Fruit fly (Drosophila melanogaster) whole organism, prepupa: ENCODE results near the gene CG31687.

ENCODE experiments used
- Blimp-1 ChIP-seq: fragments of 200-800 bp; sonication (Bioruptor generic); optimal IDR thresholded peaks from 3 replicates; lab custom pipeline; 2017; ENCODE audit warnings: missing biosample characterization, missing genetic modification characterization, mild to moderate bottlenecking, moderate library complexity, missing genetic modification reagents
- CG10631 ChIP-seq: fragments of 200-800 bp; sonication (Bioruptor generic); optimal IDR thresholded peaks from 2 replicates; lab custom pipeline; 2016; ENCODE audit warnings: missing biosample characterization, missing genetic modification characterization
- CG10669 ChIP-seq: fragments of 200-800 bp; sonication (Bioruptor generic); optimal IDR thresholded peaks from 3 replicates; lab custom pipeline; 2018; ENCODE audit warnings: missing biosample characterization, mild to moderate bottlenecking, missing genetic modification characterization, moderate library complexity
- CG11294 ChIP-seq: fragments of 200-800 bp; sonication (Bioruptor generic); IDR thresholded peaks from 2 replicates; pipeline ENCODE4 v1.3.6; 2022; ENCODE audit warnings: missing biosample characterization, missing genetic modification characterization
- CG11902 ChIP-seq: fragments of 200-800 bp; sonication (Bioruptor generic); optimal IDR thresholded peaks from 3 replicates; lab custom pipeline; 2016; ENCODE audit warnings: missing biosample characterization, missing genetic modification characterization
- CG15336 ChIP-seq: fragments of 200-800 bp; sonication (Bioruptor generic); IDR thresholded peaks from 2 replicates; pipeline ENCODE4 v1.3.6; 2022; ENCODE audit warnings: missing biosample characterization, missing genetic modification characterization
- CG1621 ChIP-seq: fragments of 200-800 bp; sonication (Bioruptor generic); optimal IDR thresholded peaks from 3 replicates; lab custom pipeline; 2018; ENCODE audit warnings: missing biosample characterization, mild to moderate bottlenecking, missing genetic modification characterization
- CG3032 ChIP-seq: fragments of 200-800 bp; optimal IDR thresholded peaks from 2 replicates; lab custom pipeline; 2019; ENCODE audit warnings: missing biosample characterization, mild to moderate bottlenecking, missing genetic modification characterization, moderate library complexity
- CG34406 ChIP-seq: fragments of 200-800 bp; sonication (Bioruptor generic); optimal IDR thresholded peaks from 3 replicates; lab custom pipeline; 2016; ENCODE audit warnings: missing biosample characterization, missing genetic modification characterization
- CG3919 ChIP-seq: fragments of 200-800 bp; sonication (Bioruptor generic); optimal IDR thresholded peaks from 3 replicates; lab custom pipeline; 2016; ENCODE audit warnings: missing biosample characterization, missing genetic modification characterization
- CG6163 ChIP-seq: fragments of 200-800 bp; sonication (Bioruptor generic); IDR thresholded peaks from 3 replicates; pipeline ENCODE4 v1.3.6; 2022; ENCODE audit warnings: missing biosample characterization, missing genetic modification characterization
- CG6276 ChIP-seq: fragments of 200-800 bp; sonication (Bioruptor generic); optimal IDR thresholded peaks from 2 replicates; lab custom pipeline; 2017; ENCODE audit warnings: missing biosample characterization, mild to moderate bottlenecking, missing genetic modification characterization
- CG6792 ChIP-seq: fragments of 200-800 bp; sonication (Bioruptor generic); optimal IDR thresholded peaks from 3 replicates; lab custom pipeline; 2016; ENCODE audit warnings: missing biosample characterization, missing genetic modification characterization
- CG6854 ChIP-seq: fragments of 200-800 bp; sonication (Bioruptor generic); optimal IDR thresholded peaks from 2 replicates; lab custom pipeline; 2017; ENCODE audit warnings: missing biosample characterization, mild to moderate bottlenecking, missing genetic modification characterization
- CG7368 ChIP-seq: fragments of 200-800 bp; sonication (Bioruptor generic); optimal IDR thresholded peaks from 3 replicates; lab custom pipeline; 2016; ENCODE audit warnings: missing biosample characterization, missing genetic modification characterization
- Eip78C ChIP-seq: fragments of 200-800 bp; sonication (Bioruptor generic); peaks from one replicate; lab custom pipeline; 2016; ENCODE audit warnings: missing biosample characterization, missing genetic modification characterization
- Eip93F ChIP-seq: fragments of 200-800 bp; sonication (Bioruptor generic); optimal IDR thresholded peaks from 2 replicates; lab custom pipeline; 2016; ENCODE audit warnings: missing biosample characterization, mild to moderate bottlenecking, missing genetic modification characterization
- Hr38 ChIP-seq: sonication (Bioruptor generic); optimal IDR thresholded peaks from 2 replicates; lab custom pipeline; 2016; ENCODE audit warnings: missing biosample characterization, missing genetic modification characterization
- Hr39 ChIP-seq: fragments of 200-800 bp; sonication (Bioruptor generic); optimal IDR thresholded peaks from 2 replicates; lab custom pipeline; 2016; ENCODE audit warnings: missing biosample characterization, missing genetic modification characterization
- Hr4 ChIP-seq: fragments of 200-800 bp; sonication (Bioruptor generic); optimal IDR thresholded peaks from 3 replicates; lab custom pipeline; 2016; ENCODE audit warnings: missing biosample characterization, missing genetic modification characterization
- Lpt ChIP-seq: fragments of 200-800 bp; sonication (Bioruptor generic); optimal IDR thresholded peaks from 3 replicates; lab custom pipeline; 2016; ENCODE audit warnings: missing biosample characterization, missing genetic modification characterization
- Met ChIP-seq: fragments of 200-800 bp; sonication (Bioruptor generic); optimal IDR thresholded peaks from 3 replicates; lab custom pipeline; 2016; ENCODE audit warnings: missing biosample characterization, missing genetic modification characterization
- OdsH ChIP-seq: fragments of 200-800 bp; sonication (Bioruptor generic); optimal IDR thresholded peaks from 3 replicates; lab custom pipeline; 2016; ENCODE audit warnings: missing biosample characterization, missing genetic modification characterization
- Smox ChIP-seq: fragments of 200-800 bp; sonication (Bioruptor generic); optimal IDR thresholded peaks from 3 replicates; lab custom pipeline; 2016; ENCODE audit warnings: missing biosample characterization, missing genetic modification characterization
- Sox102F ChIP-seq: fragments of 200-800 bp; sonication (Bioruptor generic); optimal IDR thresholded peaks from 2 replicates; lab custom pipeline; 2016; ENCODE audit warnings: missing biosample characterization, mild to moderate bottlenecking, missing genetic modification characterization
- Sox14 ChIP-seq: fragments of 200-800 bp; sonication (Bioruptor generic); optimal IDR thresholded peaks from 3 replicates; lab custom pipeline; 2016; ENCODE audit warnings: missing biosample characterization, missing genetic modification characterization
- acj6 ChIP-seq: fragments of 200-800 bp; sonication (Bioruptor generic); optimal IDR thresholded peaks from 3 replicates; lab custom pipeline; 2016; ENCODE audit warnings: missing biosample characterization, missing genetic modification characterization
- cyc ChIP-seq: fragments of 200-800 bp; sonication (Bioruptor generic); optimal IDR thresholded peaks from 3 replicates; lab custom pipeline; 2016; ENCODE audit warnings: missing biosample characterization, missing genetic modification characterization
- dac ChIP-seq: fragments of 200-800 bp; sonication (Bioruptor generic); optimal IDR thresholded peaks from 2 replicates; lab custom pipeline; 2017; ENCODE audit warnings: missing biosample characterization, mild to moderate bottlenecking, missing genetic modification characterization
- eg ChIP-seq: fragments of 200-800 bp; sonication (Bioruptor generic); IDR thresholded peaks from 3 replicates; pipeline ENCODE4 v1.3.6; 2022; ENCODE audit warnings: missing biosample characterization, missing genetic modification characterization
- esn ChIP-seq: fragments of 200-800 bp; sonication (Bioruptor generic); optimal IDR thresholded peaks from 2 replicates; lab custom pipeline; 2016; ENCODE audit warnings: missing biosample characterization, mild to moderate bottlenecking, missing genetic modification characterization, moderate library complexity
- fd59A ChIP-seq: fragments of 200-800 bp; sonication (Bioruptor generic); optimal IDR thresholded peaks from 2 replicates; lab custom pipeline; 2017; ENCODE audit warnings: missing biosample characterization, mild to moderate bottlenecking, missing genetic modification characterization, missing genetic modification reagents
- lz ChIP-seq: fragments of 200-800 bp; sonication (Bioruptor generic); optimal IDR thresholded peaks from 3 replicates; lab custom pipeline; 2016; ENCODE audit warnings: missing biosample characterization, missing genetic modification characterization
- net ChIP-seq: fragments of 200-800 bp; sonication (Bioruptor generic); optimal IDR thresholded peaks from 3 replicates; lab custom pipeline; 2016; ENCODE audit warnings: missing biosample characterization, missing genetic modification characterization
- pdm3 ChIP-seq: fragments of 200-800 bp; sonication (Bioruptor generic); optimal IDR thresholded peaks from 3 replicates; lab custom pipeline; 2016; ENCODE audit warnings: missing biosample characterization, missing genetic modification characterization
- salr ChIP-seq, 2 experiments: fragments of 200-800 bp; sonication (Bioruptor generic); optimal IDR thresholded peaks; 3 replicates each; lab custom pipeline; 2016 to 2018; ENCODE audit warnings: missing biosample characterization in 2 of 2, missing genetic modification characterization in 2 of 2, mild to moderate bottlenecking in 1 of 2
- svp ChIP-seq: fragments of 200-800 bp; sonication (Bioruptor generic); peaks from one replicate; lab custom pipeline; 2016; ENCODE audit warnings: missing biosample characterization, missing genetic modification characterization
- vri ChIP-seq: fragments of 200-800 bp; sonication (Bioruptor generic); optimal IDR thresholded peaks from 3 replicates; lab custom pipeline; 2016; ENCODE audit warnings: missing biosample characterization, mild to moderate bottlenecking, missing genetic modification characterization

CG31687 gene

DNA sequence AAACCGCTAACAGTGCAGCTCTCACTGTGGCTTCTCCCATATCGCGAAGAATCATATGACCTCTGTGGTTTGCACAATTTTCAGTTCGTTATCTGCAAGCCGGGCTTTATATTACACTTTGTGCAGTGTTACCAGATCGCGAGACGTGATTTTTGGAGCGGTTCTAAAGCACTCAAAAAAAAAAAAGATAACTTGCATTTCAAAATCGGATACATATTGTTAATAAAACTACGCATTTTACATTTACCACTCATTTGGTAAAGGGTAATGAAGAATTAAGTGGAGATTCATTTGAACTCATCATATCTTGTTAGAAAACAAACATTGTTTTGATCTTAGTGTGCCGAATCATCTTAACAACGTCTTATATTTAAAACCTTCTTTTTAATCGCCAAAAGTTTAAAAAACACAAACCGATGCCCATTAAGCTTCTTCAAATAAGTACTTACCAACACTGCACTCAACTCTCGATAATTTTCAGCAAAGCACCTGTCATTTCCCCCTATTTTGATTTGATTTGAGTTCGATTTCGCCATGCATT, 13.4 kb downstream of the CG31687 start, which contains the start of gene CG2493 (continued):
- peak; percentile 26; the same call in 2 of the 3 replicates for TF ChIP-seq CG6163 (GFP tag; lab: Robert Waterston, UW)
- TF ChIP-seq OdsH (GFP tag; lab: Kevin White, UChicago), result peak; percentile 15
- peak; percentile 45 for TF ChIP-seq cyc
- TF ChIP-seq CG10669, result peak; percentile 60
- peak; percentile 0 for TF ChIP-seq CG10631 (GFP tag; lab: Kevin White, UChicago)
- no peak for TF ChIP-seq Hr4 (GFP tag; lab: Kevin White, UChicago)
- no peak for TF ChIP-seq salr (GFP tag; optimal IDR thresholded peaks at IDR 0.05; lab: Kevin White, UChicago)
- no peak for TF ChIP-seq net (GFP tag; lab: Kevin White, UChicago)
- no peak for TF ChIP-seq Smox
- TF ChIP-seq esn (GFP tag; lab: Kevin White, UChicago), result peak; percentile 52
- TF ChIP-seq Sox102F (GFP tag; lab: Kevin White, UChicago), result no peak
- no peak for TF ChIP-seq Eip93F (GFP tag; lab: Kevin White, UChicago)
- no peak for TF ChIP-seq Blimp-1
- peak; percentile 24 for TF ChIP-seq lz
- TF ChIP-seq CG6792, result no peak
- TF ChIP-seq CG34406 (GFP tag; lab: Kevin White, UChicago), result no peak
- TF ChIP-seq CG7368 (GFP tag; lab: Kevin White, UChicago), result peak; percentile 68
- peak; percentile 66 for TF ChIP-seq CG3032
- TF ChIP-seq Lpt, result no peak

DNA sequence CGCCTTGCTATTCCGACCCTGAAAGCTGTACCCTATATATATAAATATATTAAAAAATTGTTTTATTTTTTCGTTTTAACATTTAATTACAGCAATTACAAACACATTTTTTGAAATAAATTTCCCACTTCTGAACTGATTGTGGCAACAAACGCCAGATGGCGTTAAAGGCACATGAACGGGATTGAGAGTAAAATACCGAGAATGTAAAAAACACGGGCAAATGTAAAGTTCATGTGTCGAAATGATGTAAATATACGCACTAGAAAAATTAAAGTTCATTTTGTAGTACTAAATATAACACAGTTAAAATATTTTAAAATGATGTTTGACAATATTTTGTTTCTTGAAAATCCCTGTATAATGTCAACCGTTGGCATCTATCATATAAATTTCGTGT, 14.4 kb downstream of the CG31687 start:
- TF ChIP-seq CG11902 (GFP tag; lab: Kevin White, UChicago), result no peak
- TF ChIP-seq CG6854 (GFP tag; lab: Kevin White, UChicago), result no peak
- no peak for TF ChIP-seq CG3032
- TF ChIP-seq Met, result peak; percentile 1
- no peak for TF ChIP-seq Hr38
- TF ChIP-seq Eip78C (GFP tag; lab: Kevin White, UChicago), result peak; percentile 52
- no peak for TF ChIP-seq CG34406 (GFP tag; lab: Kevin White, UChicago)
- TF ChIP-seq Smox, result no peak
- TF ChIP-seq cyc, result peak; percentile 1
- TF ChIP-seq Sox14 (GFP tag; lab: Kevin White, UChicago), result no peak
- no peak for TF ChIP-seq CG6792
- peak; percentile 28 for TF ChIP-seq CG3919 (GFP tag; lab: Kevin White, UChicago)
- TF ChIP-seq fd59A (GFP tag; lab: Kevin White, UChicago), result no peak
- TF ChIP-seq OdsH (GFP tag; lab: Kevin White, UChicago), result peak; percentile 19
- TF ChIP-seq esn (GFP tag; lab: Kevin White, UChicago), result no peak
- TF ChIP-seq acj6, result peak; percentile 15
- TF ChIP-seq Sox102F (GFP tag; lab: Kevin White, UChicago), result peak; percentile 8
- peak; percentile 52 for TF ChIP-seq svp (GFP tag; lab: Kevin White, UChicago)
- no peak for TF ChIP-seq CG10631 (GFP tag; lab: Kevin White, UChicago)
- no peak for TF ChIP-seq pdm3 (GFP tag; lab: Kevin White, UChicago)
- peak; percentile 12 for TF ChIP-seq Hr39 (GFP tag; lab: Kevin White, UChicago)
- TF ChIP-seq CG11294, result no peak
- TF ChIP-seq dac (GFP tag; lab: Kevin White, UChicago), result peak; percentile 15
- no peak for TF ChIP-seq CG15336
- TF ChIP-seq CG1621 (tag; lab: Kevin White, UChicago), result no peak
- no peak for TF ChIP-seq CG10669

DNA sequence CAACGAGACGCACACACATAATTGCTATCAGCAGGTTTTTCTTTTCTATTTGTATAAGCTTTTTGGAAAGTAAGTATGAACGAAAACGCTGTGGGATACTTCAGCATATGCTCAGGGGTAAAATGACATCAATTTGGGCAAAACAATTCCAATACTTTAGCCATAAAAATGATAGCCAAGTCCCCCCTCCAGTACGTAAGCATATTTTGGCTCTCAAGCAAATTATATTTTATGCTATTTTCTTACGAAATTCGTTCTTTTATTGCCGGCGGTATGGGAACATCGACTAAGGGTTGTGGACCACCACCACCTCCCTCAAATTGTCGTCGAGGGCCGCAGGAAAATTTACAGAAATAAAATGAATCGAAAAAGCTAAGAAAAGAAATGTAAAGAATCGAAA, 23.3 kb downstream of the CG31687 start, which contains the start of gene CG43233:
CG43233 (minus strand) TSS at position 101 of the 400 bp plus-strand sequence.
- TF ChIP-seq CG34406 (GFP tag; lab: Kevin White, UChicago), result no peak
- TF ChIP-seq CG6163 (GFP tag; lab: Robert Waterston, UW), result no peak
- TF ChIP-seq CG6276, result no peak
- TF ChIP-seq pdm3 (GFP tag; lab: Kevin White, UChicago), result no peak
- TF ChIP-seq eg, result no peak
- no peak for TF ChIP-seq vri (GFP tag; lab: Kevin White, UChicago)
- no peak for TF ChIP-seq fd59A (GFP tag; lab: Kevin White, UChicago)
